Worm (Caenorhabditis elegans) whole organism, L1 larva: ENCODE data around the gene unc-78.
A peak's percentile ranks its signal among the peaks of the same experiment; 100 is the strongest.

ENCODE experiments used
- C04F5.9 ChIP-seq: sonication (generic microtip); optimal IDR thresholded peaks from 2 replicates; lab custom pipeline; 2016; ENCODE audit warnings: missing genetic modification characterization, missing compliant biosample characterization
- alr-1 ChIP-seq: fragments of 200-800 bp; sonication (Bioruptor generic); optimal IDR thresholded peaks from 2 replicates; lab custom pipeline; 2018; ENCODE audit warnings: borderline replicate concordance, mild to moderate bottlenecking, missing genetic modification characterization, missing compliant biosample characterization
- blmp-1 ChIP-seq: fragments of 150-350 bp; optimal IDR thresholded peaks from 2 replicates; lab custom pipeline; 2014; ENCODE audit warnings: missing biosample characterization, missing genetic modification characterization
- ceh-63 ChIP-seq: fragments of 200-800 bp; sonication (Bioruptor generic); optimal IDR thresholded peaks from 2 replicates; lab custom pipeline; 2018; ENCODE audit warnings: mild to moderate bottlenecking, missing genetic modification characterization, missing compliant biosample characterization
- ceh-82 ChIP-seq, 3 experiments: fragments of 150-350 bp in 1 of 3; sonication (generic microtip) in 2 of 3; optimal IDR thresholded peaks; 2 replicates each; lab custom pipeline; 2014 to 2017; ENCODE audit warnings: missing biosample characterization in 3 of 3, missing genetic modification characterization in 3 of 3
- ceh-88 ChIP-seq: fragments of 200-800 bp; sonication (Bioruptor generic); IDR thresholded peaks from 2 replicates; pipeline ENCODE4 v1.3.6; 2022; ENCODE audit warnings: missing genetic modification characterization, missing compliant biosample characterization
- dsc-1 ChIP-seq: sonication (generic microtip); optimal IDR thresholded peaks from 2 replicates; lab custom pipeline; 2016; ENCODE audit warnings: mild to moderate bottlenecking, missing genetic modification characterization, missing compliant biosample characterization
- efl-3 ChIP-seq: fragments of 200-800 bp; sonication (Bioruptor generic); optimal IDR thresholded peaks from 2 replicates; lab custom pipeline; 2018; ENCODE audit warnings: mild to moderate bottlenecking, missing genetic modification characterization, missing compliant biosample characterization
- ets-5 ChIP-seq: fragments of 200-800 bp; sonication (Bioruptor generic); IDR thresholded peaks from 2 replicates; pipeline ENCODE4 v1.3.6; 2022; ENCODE audit warnings: missing genetic modification characterization, missing compliant biosample characterization
- fos-1 ChIP-seq: fragments of 150-350 bp; optimal IDR thresholded peaks from 2 replicates; lab custom pipeline; 2014; ENCODE audit warnings: missing biosample characterization, missing genetic modification characterization
- hlh-17 ChIP-seq: fragments of 200-800 bp; sonication (Bioruptor generic); optimal IDR thresholded peaks from 2 replicates; lab custom pipeline; 2018; ENCODE audit warnings: missing genetic modification characterization, mild to moderate bottlenecking, missing compliant biosample characterization, moderate library complexity, borderline replicate concordance
- hlh-4 ChIP-seq: sonication (generic microtip); optimal IDR thresholded peaks from 2 replicates; lab custom pipeline; 2016; ENCODE audit warnings: mild to moderate bottlenecking, missing genetic modification characterization, missing compliant biosample characterization
- hpl-2 ChIP-seq: fragments of 150-350 bp; optimal IDR thresholded peaks from 2 replicates; lab custom pipeline; 2014; ENCODE audit warnings: missing biosample characterization, missing genetic modification reagents, missing genetic modification characterization
- jun-1 ChIP-seq: fragments of 150-350 bp; optimal IDR thresholded peaks from 2 replicates; lab custom pipeline; 2014; ENCODE audit warnings: missing biosample characterization, missing genetic modification reagents, missing genetic modification characterization
- lin-14 ChIP-seq: fragments of 200-800 bp; sonication (Bioruptor generic); optimal IDR thresholded peaks from 2 replicates; lab custom pipeline; 2018; ENCODE audit warnings: mild to moderate bottlenecking, missing genetic modification characterization, moderate library complexity, missing compliant biosample characterization
- lin-35 ChIP-seq, 2 experiments: fragments of 150-350 bp; optimal IDR thresholded peaks; 2 replicates each; lab custom pipeline; 2014; ENCODE audit warnings: missing biosample characterization in 2 of 2, missing genetic modification characterization in 2 of 2, missing genetic modification reagents in 2 of 2
- lin-39 ChIP-seq: fragments of 150-350 bp; optimal IDR thresholded peaks from 2 replicates; lab custom pipeline; 2014; ENCODE audit warnings: missing biosample characterization, missing genetic modification reagents, missing genetic modification characterization
- lir-3 ChIP-seq: sonication (generic microtip); optimal IDR thresholded peaks from 2 replicates; lab custom pipeline; 2016; ENCODE audit warnings: mild to moderate bottlenecking, missing genetic modification characterization, moderate library complexity, missing compliant biosample characterization; ENCODE audit not compliant: poor library complexity
- mab-9 ChIP-seq: fragments of 200-800 bp; sonication (Bioruptor generic); IDR thresholded peaks from 2 replicates; pipeline ENCODE4 v1.3.6; 2022; ENCODE audit warnings: missing genetic modification reagents, missing genetic modification characterization, missing compliant biosample characterization
- mef-2 ChIP-seq: fragments of 150-350 bp; optimal IDR thresholded peaks from 2 replicates; lab custom pipeline; 2014; ENCODE audit warnings: missing biosample characterization, missing genetic modification characterization
- nhr-19 ChIP-seq: fragments of 200-800 bp; sonication (Bioruptor generic); conservative IDR thresholded peaks from 2 replicates; pipeline ENCODE4 v1.3.6; 2022; ENCODE audit warnings: missing genetic modification characterization, missing compliant biosample characterization
- nhr-237 ChIP-seq: fragments of 150-350 bp; optimal IDR thresholded peaks from 2 replicates; lab custom pipeline; 2014; ENCODE audit warnings: missing biosample characterization, missing genetic modification characterization
- nhr-28 ChIP-seq: fragments of 150-350 bp; optimal IDR thresholded peaks from 2 replicates; lab custom pipeline; 2014; ENCODE audit warnings: missing biosample characterization, missing genetic modification characterization
- nhr-71 ChIP-seq: sonication (generic microtip); optimal IDR thresholded peaks from 2 replicates; lab custom pipeline; 2016; ENCODE audit warnings: mild to moderate bottlenecking, missing genetic modification characterization, moderate library complexity, missing compliant biosample characterization
- nhr-76 ChIP-seq: sonication (generic microtip); optimal IDR thresholded peaks from 2 replicates; lab custom pipeline; 2017; ENCODE audit warnings: missing biosample characterization, missing genetic modification characterization
- nhr-84 ChIP-seq: sonication (generic microtip); optimal IDR thresholded peaks from 2 replicates; lab custom pipeline; 2017; ENCODE audit warnings: missing biosample characterization, missing genetic modification characterization
- nhr-85 ChIP-seq: sonication (generic microtip); peaks from one replicate; lab custom pipeline; 2016; ENCODE audit warnings: missing genetic modification characterization, inconsistent platforms, missing compliant biosample characterization
- nhr-90 ChIP-seq: sonication (generic microtip); optimal IDR thresholded peaks from 2 replicates; lab custom pipeline; 2016; ENCODE audit warnings: mild to moderate bottlenecking, missing genetic modification characterization, missing compliant biosample characterization; ENCODE audit not compliant: poor library complexity
- rnt-1 ChIP-seq: sonication (generic microtip); optimal IDR thresholded peaks from 2 replicates; lab custom pipeline; 2016; ENCODE audit warnings: mild to moderate bottlenecking, missing genetic modification characterization, moderate library complexity, missing compliant biosample characterization
- skn-1 ChIP-seq: fragments of 150-350 bp; optimal IDR thresholded peaks from 2 replicates; lab custom pipeline; 2014; ENCODE audit warnings: missing biosample characterization, missing genetic modification characterization
- snu-23 ChIP-seq: sonication (generic microtip); optimal IDR thresholded peaks from 2 replicates; lab custom pipeline; 2016; ENCODE audit warnings: missing genetic modification characterization, missing compliant biosample characterization
- sup-37 ChIP-seq: fragments of 200-800 bp; sonication (Bioruptor generic); optimal IDR thresholded peaks from 2 replicates; lab custom pipeline; 2018; ENCODE audit warnings: mild to moderate bottlenecking, missing genetic modification characterization, missing compliant biosample characterization
- tlp-1 ChIP-seq: fragments of 150-350 bp; optimal IDR thresholded peaks from 2 replicates; lab custom pipeline; 2014; ENCODE audit warnings: missing biosample characterization, missing genetic modification characterization
- unc-130 ChIP-seq: fragments of 150-350 bp; optimal IDR thresholded peaks from 2 replicates; lab custom pipeline; 2017; ENCODE audit warnings: missing biosample characterization, missing genetic modification characterization, inconsistent platforms
- unc-30 ChIP-seq: sonication (generic microtip); optimal IDR thresholded peaks from 2 replicates; lab custom pipeline; 2017; ENCODE audit warnings: missing biosample characterization, missing genetic modification characterization
- unc-62 ChIP-seq: fragments of 150-350 bp; optimal IDR thresholded peaks from 2 replicates; lab custom pipeline; 2014; ENCODE audit warnings: missing biosample characterization, missing genetic modification reagents, missing genetic modification characterization
- unc-86 ChIP-seq: sonication (generic microtip); optimal IDR thresholded peaks from 2 replicates; lab custom pipeline; 2016; ENCODE audit warnings: missing genetic modification characterization, missing compliant biosample characterization
- vab-15 ChIP-seq: sonication (generic microtip); optimal IDR thresholded peaks from 2 replicates; lab custom pipeline; 2017; ENCODE audit warnings: missing genotype, mild to moderate bottlenecking, missing genetic modification characterization, missing compliant biosample characterization
- xbp-1 ChIP-seq: sonication (generic microtip); optimal IDR thresholded peaks from 2 replicates; lab custom pipeline; 2016; ENCODE audit warnings: missing genetic modification characterization, missing compliant biosample characterization
- zag-1 ChIP-seq: fragments of 150-350 bp; optimal IDR thresholded peaks from 2 replicates; lab custom pipeline; 2014; ENCODE audit warnings: missing biosample characterization, missing genetic modification characterization
- zip-4 ChIP-seq: fragments of 200-800 bp; sonication (Bioruptor generic); optimal IDR thresholded peaks from 2 replicates; lab custom pipeline; 2018; ENCODE audit warnings: mild to moderate bottlenecking, missing genetic modification characterization, moderate library complexity, missing compliant biosample characterization

Gene unc-78

DNA sequence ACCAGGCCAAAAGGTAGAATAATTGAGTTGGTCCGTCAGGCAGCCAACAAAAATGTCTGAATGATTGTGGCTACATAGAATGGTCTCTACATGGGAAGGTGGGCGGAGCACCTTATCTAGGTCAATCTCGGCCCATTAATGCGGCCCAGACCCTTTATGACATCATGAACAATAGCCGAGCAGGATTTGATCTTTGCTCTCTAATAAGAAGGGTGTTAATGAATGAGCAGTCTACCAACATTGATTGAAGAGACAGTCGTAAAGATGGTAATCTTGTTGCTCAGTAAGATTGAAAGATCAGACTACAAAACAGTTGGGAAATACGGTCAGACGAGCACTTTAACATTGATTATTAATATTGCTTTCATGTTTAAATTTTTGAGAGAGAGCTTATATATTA is 11.0 kb downstream of the unc-78 start:
- no peak for TF ChIP-seq mab-9
- TF ChIP-seq nhr-90 (tag; lab: Kevin White, UChicago), result no peak
- no peak for TF ChIP-seq nhr-85 (tag; lab: Kevin White, UChicago)
- TF ChIP-seq lin-14, result no peak
- no peak for TF ChIP-seq nhr-28 (tag; lab: Kevin White, UChicago)
- TF ChIP-seq ets-5, result no peak
- no peak for TF ChIP-seq efl-3
- TF ChIP-seq nhr-84 (tag; lab: Kevin White, UChicago), result no peak
- no peak for TF ChIP-seq nhr-237
- no peak for TF ChIP-seq ceh-63 (GFP tag; lab: Kevin White, UChicago)

DNA sequence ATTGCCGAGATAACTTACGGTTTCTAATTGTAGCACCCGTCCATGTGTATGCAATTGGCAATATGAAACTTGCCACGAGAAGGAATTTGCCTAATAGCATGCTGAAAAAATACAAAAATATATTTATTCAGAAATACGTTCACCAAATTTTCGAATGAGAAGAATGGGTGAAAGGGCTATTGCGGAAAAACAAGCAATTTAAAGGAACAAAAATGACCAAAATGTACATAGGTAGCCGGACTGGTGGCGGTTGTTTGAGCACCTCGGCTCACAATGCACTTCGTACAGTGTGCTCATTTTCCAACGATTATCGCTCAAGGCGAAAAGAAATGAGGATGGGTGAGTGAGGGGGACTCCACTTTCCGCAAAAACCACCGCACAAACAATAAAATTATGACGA is 11.5 kb downstream of the unc-78 start, which contains the start of gene cht-1:
TSS of gene cht-1 (minus strand) at position 101 of the 400 bp plus-strand sequence.
- TF ChIP-seq lir-3, result no peak
- no peak for TF ChIP-seq nhr-28 (tag; lab: Kevin White, UChicago)
- no peak for TF ChIP-seq ceh-82 (tag; optimal IDR thresholded peaks at IDR 0.05; lab: Kevin White, UChicago)
- no peak for TF ChIP-seq nhr-19 (GFP tag; lab: Robert Waterston, UW)

DNA sequence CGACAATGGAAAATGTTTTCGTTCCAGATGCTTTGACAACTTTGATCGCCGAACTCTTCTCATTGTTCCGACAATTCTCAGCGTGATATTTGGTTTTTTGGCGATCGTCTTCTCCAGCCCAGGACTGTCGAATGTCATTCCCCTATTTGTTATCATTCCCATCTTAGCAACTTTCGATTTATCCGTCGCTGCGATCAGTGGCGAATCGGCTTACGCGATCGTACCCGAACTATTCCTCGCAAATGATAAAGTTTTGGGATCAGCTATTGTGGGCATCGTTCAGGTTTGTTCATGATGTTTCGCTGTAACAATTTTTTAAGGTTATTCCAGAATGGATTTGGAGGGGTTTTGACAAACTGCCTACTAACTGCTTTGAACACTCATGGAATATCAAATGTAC is 14.7 kb downstream of the unc-78 start:
- TF ChIP-seq blmp-1 (tag; lab: Kevin White, UChicago) (peak; percentile 70), lin-39 (no peak), tlp-1 (tag; lab: Kevin White, UChicago) (no peak), unc-30 (tag; lab: Kevin White, UChicago) (no peak)

DNA sequence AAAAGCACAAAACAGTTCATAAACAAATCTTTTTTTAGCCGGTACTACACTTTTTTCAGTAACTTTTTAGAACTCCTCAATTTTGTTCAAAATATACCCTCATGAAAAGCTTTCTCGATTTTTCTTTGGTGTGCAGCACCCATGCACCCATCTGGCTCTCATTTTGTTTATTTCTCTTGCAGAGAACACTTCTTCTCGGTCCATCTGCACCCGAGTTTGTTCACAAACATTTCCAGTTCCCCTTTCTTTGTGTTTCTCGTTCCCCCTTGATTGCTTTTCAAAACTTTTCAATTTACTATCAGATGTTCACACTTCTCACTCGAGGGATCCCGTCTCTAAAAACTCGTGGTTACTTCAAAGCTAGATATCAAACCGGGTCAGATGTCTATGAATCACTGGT is 17.9 kb downstream of the unc-78 start, which contains the start of gene slcf-2:
TSS of gene slcf-2 (plus strand) at position 301 of the 400 bp plus-strand sequence.
- TF ChIP-seq dsc-1 (tag; lab: Kevin White, UChicago), result peak; percentile 71
- TF ChIP-seq unc-86 (tag; lab: Kevin White, UChicago), result no peak
- TF ChIP-seq zip-4 (GFP tag; lab: Kevin White, UChicago), result no peak
- no peak for TF ChIP-seq lin-35 (GFP tag; optimal IDR thresholded peaks at IDR 0.05; lab: Kevin White, UChicago)

ce11 chrX:3385362-3385761 is 26.1 kb downstream of the unc-78 start, which contains the start of gene acp-1:
acp-1 (minus strand) TSS chrX:3385462.
- TF ChIP-seq alr-1 (tag; lab: Kevin White, UChicago) (no peak), zag-1 (no peak), lir-3 (no peak), ceh-88 (no peak)

ce11 chrX:3380167-3380566 is 31.2 kb downstream of the unc-78 start, which contains the start of gene ZK563.7:
ZK563.7 (plus strand) TSS chrX:3380467.
- no peak for TF ChIP-seq jun-1 (tag; lab: Kevin White, UChicago)
- peak; percentile 43 for TF ChIP-seq nhr-85 (tag; lab: Kevin White, UChicago)
- no peak for TF ChIP-seq C04F5.9 (tag; lab: Kevin White, UChicago)
- TF ChIP-seq, all 84 proteins: peak for 1

ce11 chrX:3379114-3379513 is 32.3 kb downstream of the unc-78 start, which contains the start of gene sorf-1:
sorf-1 (minus strand) TSS chrX:3379248.
- TF ChIP-seq vab-15 (peak; percentile 17), nhr-84 (tag; lab: Kevin White, UChicago) (no peak), unc-130 (no peak), rnt-1 (tag; lab: Kevin White, UChicago) (peak; percentile 95), lin-14 (peak; percentile 73), dsc-1 (tag; lab: Kevin White, UChicago) (peak; percentile 63), xbp-1 (tag; lab: Kevin White, UChicago) (peak; percentile 42), hlh-4 (no peak), tlp-1 (tag; lab: Kevin White, UChicago) (no peak), sup-37 (GFP tag; lab: Kevin White, UChicago) (no peak), hpl-2 (no peak), zip-4 (GFP tag; lab: Kevin White, UChicago) (no peak), fos-1 (tag; lab: Kevin White, UChicago) (no peak), zag-1 (no peak), nhr-71 (tag; lab: Kevin White, UChicago) (peak; percentile 71), lin-39 (no peak), mef-2 (tag; lab: Kevin White, UChicago) (no peak), blmp-1 (tag; lab: Kevin White, UChicago) (peak; percentile 28), unc-62 (no peak), snu-23 (GFP tag; lab: Kevin White, UChicago) (peak; percentile 59), nhr-76 (tag; lab: Kevin White, UChicago) (no peak), hlh-17 (no peak), skn-1 (tag; lab: Kevin White, UChicago) (no peak)
